Worm (Caenorhabditis elegans) whole organism, young adult: ENCODE data around the gene stim-1.

ENCODE experiments used
- F52B5.7 ChIP-seq: sonication (generic microtip); optimal IDR thresholded peaks from 2 replicates; lab custom pipeline; 2016; ENCODE audit warnings: mild to moderate bottlenecking, missing genetic modification characterization, missing compliant biosample characterization
- F57A8.1 ChIP-seq: fragments of 200-800 bp; sonication (Bioruptor generic); optimal IDR thresholded peaks from 2 replicates; lab custom pipeline; 2018; ENCODE audit warnings: mild to moderate bottlenecking, missing genetic modification characterization, moderate library complexity, missing compliant biosample characterization
- F57C9.4 ChIP-seq: sonication (generic microtip); optimal IDR thresholded peaks from 2 replicates; lab custom pipeline; 2017; ENCODE audit warnings: mild to moderate bottlenecking, missing genetic modification characterization, missing compliant biosample characterization
- T26A5.8 ChIP-seq: sonication (generic microtip); optimal IDR thresholded peaks from 2 replicates; lab custom pipeline; 2016; ENCODE audit warnings: missing genetic modification characterization, missing compliant biosample characterization
- ama-1 ChIP-seq, 3 experiments: fragments of 150-350 bp in 1 of 3; sonication (generic microtip) in 2 of 3; optimal IDR thresholded peaks; 2 replicates each; lab custom pipeline; 2014 to 2018; ENCODE audit warnings: missing biosample characterization in 2 of 3, missing genetic modification characterization in 2 of 3, missing genetic modification reagents in 2 of 3
- bed-1 ChIP-seq: fragments of 200-800 bp; sonication (Bioruptor generic); IDR thresholded peaks from 2 replicates; pipeline ENCODE4 v1.3.6; 2022; ENCODE audit warnings: missing genetic modification reagents, missing genetic modification characterization, missing compliant biosample characterization
- cebp-1 ChIP-seq, 2 experiments: fragments of 200-800 bp in 1 of 2; sonication (Bioruptor generic) in 1 of 2; sonication (generic microtip) in 1 of 2; IDR thresholded peaks in 1 of 2; optimal IDR thresholded peaks in 1 of 2; 2 replicates each; pipeline versions ENCODE4 v1.3.6 to Lab custom; 2017 to 2022; ENCODE audit warnings: missing compliant biosample characterization in 2 of 2, missing genetic modification characterization in 2 of 2, mild to moderate bottlenecking in 1 of 2, missing genetic modification reagents in 1 of 2, moderate library complexity in 1 of 2
- egrh-3 ChIP-seq: fragments of 200-800 bp; sonication (Bioruptor generic); IDR thresholded peaks from 2 replicates; pipeline ENCODE4 v1.3.6; 2022; ENCODE audit warnings: missing genetic modification reagents, missing genetic modification characterization, missing compliant biosample characterization
- him-1 ChIP-seq: sonication (generic microtip); optimal IDR thresholded peaks from 2 replicates; lab custom pipeline; 2016; ENCODE audit warnings: missing genotype, missing genetic modification reagents, missing genetic modification characterization, missing compliant biosample characterization
- lir-1 ChIP-seq: fragments of 200-800 bp; sonication (Bioruptor generic); conservative IDR thresholded peaks from 2 replicates; pipeline ENCODE4 v1.3.6; 2022; ENCODE audit warnings: missing genetic modification reagents, missing genetic modification characterization, missing compliant biosample characterization
- nfyb-1 ChIP-seq: fragments of 200-800 bp; sonication (Bioruptor generic); IDR thresholded peaks from 2 replicates; pipeline ENCODE4 v1.3.6; 2022; ENCODE audit warnings: missing genetic modification reagents, missing genetic modification characterization, missing compliant biosample characterization
- pha-4 ChIP-seq: fragments of 150-350 bp; sonication (generic microtip); optimal IDR thresholded peaks from 2 replicates; lab custom pipeline; 2014; ENCODE audit warnings: missing biosample characterization, missing genetic modification reagents, missing genetic modification characterization
- unc-62 ChIP-seq: fragments of 150-350 bp; optimal IDR thresholded peaks from 2 replicates; lab custom pipeline; 2014; ENCODE audit warnings: missing biosample characterization, missing genetic modification reagents, missing genetic modification characterization
- ztf-26 ChIP-seq: sonication (generic microtip); optimal IDR thresholded peaks from 2 replicates; lab custom pipeline; 2017; ENCODE audit warnings: missing genetic modification characterization, missing compliant biosample characterization

ce11 chrIII:400898-401297 lies 17.7 kb downstream of the stim-1 start:
- TF ChIP-seq lir-1 (GFP tag; lab: Robert Waterston, UW) (no peak), nfyb-1 (no peak), him-1 (tag; lab: Kevin White, UChicago) (no peak), unc-62 (GFP tag; lab: Kevin White, UChicago) (no peak), cebp-1 (GFP tag; IDR thresholded peaks at IDR 0.05; lab: Robert Waterston, UW) (no peak), cebp-1 (tag; optimal IDR thresholded peaks at IDR 0.05; lab: Kevin White, UChicago) (no peak), ama-1 (optimal IDR thresholded peaks at IDR 0.05; lab: Kevin White, UChicago) (no peak), ama-1 (GFP tag; optimal IDR thresholded peaks at IDR 0.05; lab: Kevin White, UChicago) (no peak), F57A8.1 (GFP tag; lab: Kevin White, UChicago) (no peak), ztf-26 (tag; lab: Kevin White, UChicago) (no peak), F52B5.7 (tag; lab: Kevin White, UChicago) (no peak), pha-4 (tag; lab: Kevin White, UChicago) (no peak), F57C9.4 (tag; lab: Kevin White, UChicago) (no peak), T26A5.8 (tag; lab: Kevin White, UChicago) (no peak), bed-1 (GFP tag; lab: Robert Waterston, UW) (no peak), egrh-3 (GFP tag; lab: Robert Waterston, UW) (no peak)
